Fruit fly (Drosophila melanogaster): Measurements from ENCODE around the gene CG14325.

- TF ChIP-seq Pif1B (GFP tag; optimal IDR thresholded peaks at IDR 0.05): no peak
- TF ChIP-seq CG4496 (GFP tag; IDR thresholded peaks at IDR 0.05): no peak
- TF ChIP-seq CG17806 (tag; optimal IDR thresholded peaks at IDR 0.05): no peak
- TF ChIP-seq Pif1A (GFP tag; optimal IDR thresholded peaks at IDR 0.05): no peak
These were observed 27.2 kb upstream of the CG14325 start for dm6 chr3R:17599695-17600094.
